Worm (Caenorhabditis elegans) whole organism, L3 larva: ENCODE results near the gene srx-21.

ENCODE experiments used
- R02D3.7 ChIP-seq: fragments of 150-350 bp; optimal IDR thresholded peaks from 2 replicates; lab custom pipeline; 2014; ENCODE audit warnings: missing biosample characterization, missing genetic modification characterization
- ceh-82 ChIP-seq: fragments of 150-350 bp; optimal IDR thresholded peaks from 2 replicates; lab custom pipeline; 2014; ENCODE audit warnings: missing biosample characterization, missing genetic modification characterization
- egl-27 ChIP-seq: sonication (generic microtip); optimal IDR thresholded peaks from 4 replicates; lab custom pipeline; 2017; ENCODE audit warnings: missing biosample characterization, missing genetic modification reagents, missing genetic modification characterization
- elt-2 ChIP-seq: sonication (generic microtip); optimal IDR thresholded peaks from 2 replicates; lab custom pipeline; 2016; ENCODE audit warnings: missing genetic modification reagents, mild to moderate bottlenecking, missing genetic modification characterization, missing compliant biosample characterization
- elt-3 ChIP-seq, 3 experiments: fragments of 150-350 bp in 1 of 3; sonication (generic microtip) in 2 of 3; optimal IDR thresholded peaks; 2 replicates in 2 of 3; 4 replicates in 1 of 3; lab custom pipeline; 2014 to 2017; ENCODE audit warnings: missing biosample characterization in 3 of 3, missing genetic modification characterization in 3 of 3
- jun-1 ChIP-seq: fragments of 150-350 bp; optimal IDR thresholded peaks from 2 replicates; lab custom pipeline; 2014; ENCODE audit warnings: missing biosample characterization, missing genetic modification reagents, missing genetic modification characterization
- lin-15B ChIP-seq: fragments of 150-350 bp; optimal IDR thresholded peaks from 2 replicates; lab custom pipeline; 2014; ENCODE audit warnings: missing biosample characterization, missing genetic modification characterization
- lin-39 ChIP-seq: fragments of 150-350 bp; optimal IDR thresholded peaks from 2 replicates; lab custom pipeline; 2018; ENCODE audit warnings: missing biosample characterization, missing genetic modification reagents, missing genetic modification characterization
- nfya-1 ChIP-seq: sonication (generic microtip); optimal IDR thresholded peaks from 2 replicates; lab custom pipeline; 2017; ENCODE audit warnings: missing genetic modification characterization, mild to moderate bottlenecking, missing compliant biosample characterization, antibody characterized with exemption, moderate library complexity; ENCODE audit not compliant: insufficient read depth
- nhr-11 ChIP-seq: fragments of 150-350 bp; optimal IDR thresholded peaks from 2 replicates; lab custom pipeline; 2014; ENCODE audit warnings: missing biosample characterization, missing genetic modification characterization
- nhr-76 ChIP-seq: fragments of 150-350 bp; sonication (generic microtip); optimal IDR thresholded peaks from 5 replicates; lab custom pipeline; 2014; ENCODE audit warnings: missing biosample characterization, missing genetic modification characterization
- unc-39 ChIP-seq: sonication (generic microtip); optimal IDR thresholded peaks from 4 replicates; lab custom pipeline; 2017; ENCODE audit warnings: missing biosample characterization, missing genetic modification characterization

DNA sequence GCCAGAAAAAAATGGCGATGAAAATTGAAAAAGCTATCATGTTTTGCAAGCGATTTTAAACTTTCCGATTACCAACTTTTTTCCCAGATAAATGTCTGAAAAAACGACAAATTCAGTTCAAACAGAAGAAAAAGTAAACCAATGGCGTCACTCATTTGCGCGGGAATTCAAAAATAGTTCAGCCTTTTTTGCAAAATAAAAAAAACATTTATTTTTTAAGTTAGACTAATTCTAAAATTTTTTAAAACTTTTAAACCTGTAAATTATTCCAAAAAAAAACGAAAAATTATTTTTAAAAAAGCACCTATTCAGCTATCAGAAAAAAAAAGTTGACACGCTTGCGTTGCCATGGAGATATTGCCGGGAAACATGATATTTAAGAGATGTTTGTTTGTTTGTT is 36.0 kb downstream of the srx-21 start, which contains the start of gene cyp-33C11:
- TF ChIP-seq lin-15B (tag; lab: Kevin White, UChicago) (no peak), unc-39 (tag; lab: Kevin White, UChicago) (no peak), jun-1 (tag; lab: Kevin White, UChicago) (no peak), nhr-11 (tag; lab: Kevin White, UChicago) (no peak), nhr-76 (tag; lab: Kevin White, UChicago) (no peak), egl-27 (tag; lab: Kevin White, UChicago) (no peak), lin-39 (tag; lab: Kevin White, UChicago) (no peak), elt-2 (tag; lab: Kevin White, UChicago) (no peak), R02D3.7 (no peak), ceh-82 (tag; lab: Kevin White, UChicago) (no peak), elt-3 (tag; optimal IDR thresholded peaks at IDR 0.05; lab: Kevin White, UChicago) (no peak), nfya-1 (tag; lab: Kevin White, UChicago) (no peak)
